Worm (Caenorhabditis elegans) whole organism, L4/young adult: ENCODE data around the gene mes-2.

Experiments
- W03F9.2 ChIP-seq: fragments of 150-350 bp; optimal IDR thresholded peaks from 2 replicates; lab custom pipeline; 2014; ENCODE audit warnings: missing biosample characterization, missing genetic modification characterization
- dao-5 ChIP-seq: sonication (generic microtip); optimal IDR thresholded peaks from 2 replicates; lab custom pipeline; 2016; ENCODE audit warnings: missing genotype, missing genetic modification characterization, moderate library complexity, missing compliant biosample characterization
- him-1 ChIP-seq: sonication (generic microtip); optimal IDR thresholded peaks from 2 replicates; lab custom pipeline; 2016; ENCODE audit warnings: missing genotype, missing genetic modification reagents, missing genetic modification characterization, missing compliant biosample characterization

The mes-2 gene

DNA sequence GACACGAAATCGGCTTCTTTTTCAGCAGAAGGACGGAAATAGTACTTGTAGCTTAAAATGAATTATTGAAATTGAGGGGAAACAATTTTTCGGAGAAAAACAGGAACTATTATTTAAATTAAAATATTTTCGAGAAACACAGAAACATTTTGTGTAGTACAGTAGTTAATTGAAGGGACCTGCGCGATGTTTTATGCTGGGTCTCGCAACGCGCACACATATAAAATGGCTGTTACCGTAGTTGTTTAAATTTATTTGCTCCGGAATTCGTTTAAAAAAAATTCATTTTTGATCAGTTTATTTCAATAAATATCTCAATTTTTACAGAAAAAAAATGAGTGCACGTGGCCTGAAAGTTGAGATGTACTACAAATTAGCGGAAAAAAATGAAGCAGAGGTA, 27.0 kb downstream of the mes-2 start, which contains the start of gene dsb-2:
dsb-2 (plus strand) TSS at position 328 of the 400 bp plus-strand sequence.
- TF ChIP-seq him-1: no peak
- TF ChIP-seq W03F9.2: peak; percentile 11
- no peak for TF ChIP-seq dao-5 (tag; lab: Kevin White, UChicago)

ce11 chrII:14413035-14413525, 29.3 kb downstream of the mes-2 start, which contains the start of gene exl-1:
TSS of gene exl-1 (minus strand) at chrII:14413475.
- no peak for TF ChIP-seq him-1
- no peak for TF ChIP-seq W03F9.2
- no peak for TF ChIP-seq dao-5 (tag; lab: Kevin White, UChicago)

DNA sequence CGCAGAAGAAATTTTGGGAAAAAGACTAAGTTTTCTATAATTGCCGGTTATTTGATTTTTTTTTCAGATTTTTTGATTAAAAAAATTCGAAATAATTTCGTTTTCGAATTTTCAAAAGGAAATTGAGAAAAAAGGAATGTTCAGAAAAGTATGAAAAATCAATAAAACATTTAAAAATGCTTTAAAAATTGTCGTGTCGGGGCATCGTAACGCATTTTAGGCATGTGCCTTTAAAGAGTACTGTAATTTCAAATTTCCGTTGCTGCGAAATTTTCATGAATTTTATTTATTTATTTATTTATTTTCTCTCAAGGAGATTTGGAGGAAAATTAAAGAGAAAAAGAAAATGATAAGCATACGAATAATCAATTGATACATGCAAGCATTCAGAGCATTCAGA, 29.9 kb downstream of the mes-2 start:
- TF ChIP-seq dao-5 (tag; lab: Kevin White, UChicago): no peak
- no peak for TF ChIP-seq him-1
- no peak for TF ChIP-seq W03F9.2

DNA sequence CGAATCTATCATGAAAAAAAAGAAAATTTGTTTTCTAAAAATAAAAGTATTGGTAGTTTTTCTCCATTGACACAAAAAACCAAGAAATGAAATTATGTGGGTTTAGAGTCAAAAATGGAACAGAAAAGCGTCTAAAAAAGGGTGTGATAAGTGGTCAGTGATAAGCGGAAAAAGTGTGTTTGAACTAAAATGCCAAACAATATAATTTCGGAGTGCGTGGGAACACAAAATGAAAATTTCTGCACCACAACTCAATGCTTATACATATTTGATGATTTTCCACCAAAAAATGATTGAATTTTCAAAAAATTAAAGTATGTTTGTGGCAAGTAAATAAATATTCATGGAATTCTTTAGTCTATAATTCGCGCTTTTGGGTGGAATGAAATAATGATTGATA, 31.7 kb downstream of the mes-2 start:
- TF ChIP-seq dao-5 (tag; lab: Kevin White, UChicago) (no peak), W03F9.2 (no peak), him-1 (no peak)

DNA sequence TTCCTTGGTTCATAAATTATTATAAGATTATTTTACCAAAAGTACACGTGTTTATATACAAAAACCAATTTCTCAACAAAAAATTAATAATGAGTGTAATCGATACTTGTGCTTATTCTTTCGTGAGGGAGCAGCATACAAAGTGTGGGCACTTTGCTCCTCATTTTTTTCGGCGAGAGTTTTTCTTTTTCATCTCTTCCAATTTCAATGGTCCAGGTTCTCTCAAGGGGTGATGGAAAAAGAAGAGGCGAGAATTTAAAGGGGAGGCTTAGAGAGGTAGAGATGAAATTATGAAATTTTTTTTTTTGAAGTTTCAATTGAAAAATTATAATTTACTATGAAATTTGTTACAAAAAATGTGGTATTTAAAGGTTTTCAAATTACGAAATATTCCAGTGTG, 33.2 kb downstream of the mes-2 start:
- TF ChIP-seq him-1 (no peak), dao-5 (tag; lab: Kevin White, UChicago) (no peak)

DNA sequence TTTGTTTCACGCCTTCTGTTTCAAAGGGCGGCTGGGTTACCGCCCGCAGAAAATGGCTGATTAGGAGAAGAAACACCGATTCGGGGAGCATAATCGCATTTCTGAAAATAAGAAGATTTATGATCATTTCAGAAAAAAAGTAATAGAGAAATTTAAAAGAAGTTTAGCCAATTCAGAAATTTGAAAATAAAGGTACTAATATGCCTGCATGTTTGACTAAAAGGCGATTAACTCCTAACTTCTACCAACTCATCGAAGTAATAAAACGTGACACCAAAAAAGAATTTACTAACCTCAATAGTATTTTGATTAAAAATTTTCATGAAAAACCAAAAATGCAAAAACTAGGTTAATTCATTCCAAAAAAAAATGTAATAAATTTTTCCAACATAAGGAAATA, 41.0 kb downstream of the mes-2 start, which contains the start of gene plx-2:
plx-2 (minus strand) TSS at position 101 of the 400 bp plus-strand sequence.
- TF ChIP-seq W03F9.2 (no peak), him-1 (no peak), dao-5 (tag; lab: Kevin White, UChicago) (no peak)

- TF ChIP-seq dao-5 (tag; lab: Kevin White, UChicago): no peak
- TF ChIP-seq him-1: no peak
- no peak for TF ChIP-seq W03F9.2
Measured at ce11 chrII:14427714-14428113, 43.9 kb downstream of the mes-2 start.

ce11 chrII:14428834-14429233, 45.1 kb downstream of the mes-2 start:
- TF ChIP-seq dao-5 (tag; lab: Kevin White, UChicago): no peak
- TF ChIP-seq W03F9.2: no peak
- no peak for TF ChIP-seq him-1

- no peak for TF ChIP-seq W03F9.2
- TF ChIP-seq him-1: no peak
- no peak for TF ChIP-seq dao-5 (tag; lab: Kevin White, UChicago)
Measured at ce11 chrII:14432100-14432499, 48.3 kb downstream of the mes-2 start.

- TF ChIP-seq W03F9.2 (no peak), dao-5 (tag; lab: Kevin White, UChicago) (no peak), him-1 (no peak)
Measured at ce11 chrII:14433712-14434352, 50.1 kb downstream of the mes-2 start.

DNA sequence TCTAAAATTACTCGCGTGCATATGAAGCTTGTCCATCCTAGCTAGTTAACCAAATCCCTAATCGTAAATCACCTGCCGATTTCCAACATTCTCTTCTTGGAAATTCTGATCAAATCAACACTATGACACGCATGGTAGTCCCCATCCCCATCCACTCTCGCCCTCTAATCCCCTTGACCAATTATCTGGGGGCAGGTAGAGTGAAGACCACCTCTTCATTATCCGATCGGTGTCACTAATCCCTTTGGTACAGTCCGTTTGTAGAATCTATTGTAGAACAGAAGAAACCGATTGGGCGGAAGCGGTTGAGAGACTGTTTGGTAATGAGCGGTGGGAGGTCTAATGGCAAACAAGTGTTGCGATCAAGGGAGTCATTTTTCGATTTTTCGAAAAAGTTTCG, 53.3 kb downstream of the mes-2 start:
- TF ChIP-seq W03F9.2: no peak
- TF ChIP-seq him-1: no peak
- TF ChIP-seq dao-5 (tag; lab: Kevin White, UChicago): no peak
